Fruit fly (Drosophila melanogaster): Measurements from ENCODE around the gene CG5004.

Gene CG5004

DNA sequence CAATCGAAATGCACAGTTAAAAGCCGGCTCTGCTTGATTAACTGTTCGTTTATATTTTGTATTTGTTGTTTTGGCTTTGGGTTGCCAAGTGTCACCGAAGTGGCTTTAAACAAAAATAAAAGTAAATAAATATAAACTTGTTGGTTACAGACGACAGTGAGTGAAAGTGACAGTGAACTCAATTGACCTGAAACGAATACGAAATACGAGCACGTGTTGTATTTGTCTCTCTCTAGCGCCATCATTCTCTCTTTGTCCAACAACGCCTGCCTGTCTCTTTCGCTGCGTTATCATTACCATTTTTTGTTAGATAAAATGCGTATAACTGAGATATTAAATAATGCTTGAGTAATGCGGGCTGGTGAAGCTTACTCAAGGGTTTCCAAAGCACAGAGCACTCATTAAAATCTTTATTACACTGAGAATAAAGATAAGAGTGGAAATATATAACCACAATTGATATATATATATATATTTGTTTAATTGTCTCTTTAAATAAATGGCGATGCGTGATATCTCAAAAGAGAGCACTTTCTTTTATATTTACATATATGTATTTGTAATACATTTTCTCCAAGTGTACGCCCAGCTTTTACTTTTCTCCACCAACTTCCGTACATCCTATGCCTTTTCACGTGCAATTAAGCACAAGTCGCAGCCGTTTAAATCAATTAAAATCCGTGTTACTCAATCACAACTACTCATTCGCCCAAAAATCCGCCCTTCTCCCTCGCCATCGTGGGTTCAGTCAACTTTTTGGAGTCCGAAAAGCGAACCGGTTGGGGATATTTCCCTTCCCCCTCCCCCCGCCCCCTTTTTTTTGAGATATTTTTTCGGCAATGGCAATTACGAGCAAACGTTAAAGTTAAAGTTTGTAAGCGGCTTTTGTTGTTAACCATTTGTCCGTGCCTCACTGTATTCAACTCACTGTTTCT, 74.1 kb downstream of the CG5004 start (continued):
- no peak for TF ChIP-seq CG17912 (GFP tag; optimal IDR thresholded peaks at IDR 0.05)
- no peak for TF ChIP-seq trh (GFP tag; optimal IDR thresholded peaks at IDR 0.05)
- no peak for TF ChIP-seq CG8281 (tag; optimal IDR thresholded peaks at IDR 0.05)
- peak; percentile 24; the same call in 1 of the 2 replicates for TF ChIP-seq lmd (GFP tag; IDR thresholded peaks at IDR 0.05)
- TF ChIP-seq row (GFP tag; IDR thresholded peaks at IDR 0.05), result peak; percentile 32; the same call in 2 of the 3 replicates
- no peak for TF ChIP-seq ab (GFP tag; optimal IDR thresholded peaks at IDR 0.05)
- TF ChIP-seq GATAe (GFP tag; conservative IDR thresholded peaks at IDR 0.05), result no peak
- no peak for TF ChIP-seq CG12104 (GFP tag; optimal IDR thresholded peaks at IDR 0.05)
- TF ChIP-seq chm (GFP tag; IDR thresholded peaks at IDR 0.05), result no peak
- TF ChIP-seq grau (tag; optimal IDR thresholded peaks at IDR 0.05), result peak; percentile 38
- TF ChIP-seq CG10267 (tag; optimal IDR thresholded peaks at IDR 0.05), result peak; percentile 3
- no peak for TF ChIP-seq CG6689 (GFP tag; IDR thresholded peaks at IDR 0.05)
- TF ChIP-seq CG17328 (GFP tag; IDR thresholded peaks at IDR 0.05), result peak; percentile 38; the same call in 1 of the 2 replicates
- no peak for TF ChIP-seq CG11093 (GFP tag; IDR thresholded peaks at IDR 0.05)
- no peak for TF ChIP-seq stc (GFP tag; IDR thresholded peaks at IDR 0.05)
- no peak for TF ChIP-seq sna (GFP tag; IDR thresholded peaks at IDR 0.05; ENCODE audit: partially characterized antibody)
- no peak for TF ChIP-seq pum (GFP tag; optimal IDR thresholded peaks at IDR 0.05)
- peak; percentile 31; the same call in 1 of the 2 replicates for TF ChIP-seq ranshi (GFP tag; IDR thresholded peaks at IDR 0.05)
- TF ChIP-seq phol (tag; optimal IDR thresholded peaks at IDR 0.05), result peak; percentile 39
- TF ChIP-seq Doc2 (GFP tag; IDR thresholded peaks at IDR 0.05), result no peak
- TF ChIP-seq CG17361 (GFP tag; IDR thresholded peaks at IDR 0.05), result peak; percentile 61; the same call in 2 of the 3 replicates
- TF ChIP-seq BtbVII (GFP tag; optimal IDR thresholded peaks at IDR 0.05), result no peak
- no peak for TF ChIP-seq CG9876 (GFP tag; optimal IDR thresholded peaks at IDR 0.05)
- no peak for TF ChIP-seq tin (GFP tag; optimal IDR thresholded peaks at IDR 0.05)
- TF ChIP-seq croc (GFP tag; conservative IDR thresholded peaks at IDR 0.05), result peak; percentile 24; the same call in 1 of the 3 replicates
- 0 out of 2 replicates have a peak, but pooled peaks have one; percentile 16 for TF ChIP-seq wdn (GFP tag; IDR thresholded peaks at IDR 0.05)
- TF ChIP-seq CG14667 (GFP tag; IDR thresholded peaks at IDR 0.05), result no peak
- no peak for TF ChIP-seq CG12744 (GFP tag; optimal IDR thresholded peaks at IDR 0.05)
- TF ChIP-seq Trl (optimal IDR thresholded peaks at IDR 0.05), result no peak
- TF ChIP-seq Trl (GFP tag; optimal IDR thresholded peaks at IDR 0.05), result no peak
- peak; percentile 37 for TF ChIP-seq CG9727 (GFP tag; optimal IDR thresholded peaks at IDR 0.05)
- peak; percentile 9 for TF ChIP-seq Nf-YC (tag; optimal IDR thresholded peaks at IDR 0.05)
- no peak for TF ChIP-seq CG4404 (GFP tag; IDR thresholded peaks at IDR 0.05)
- no peak for TF ChIP-seq nau (GFP tag; optimal IDR thresholded peaks at IDR 0.05)
- TF ChIP-seq CG3407 (GFP tag; optimal IDR thresholded peaks at IDR 0.05), result no peak
- no peak for TF ChIP-seq CG4328 (GFP tag; optimal IDR thresholded peaks at IDR 0.05)
- TF ChIP-seq Usf (GFP tag; optimal IDR thresholded peaks at IDR 0.05), result no peak
- no peak for TF ChIP-seq p53 (GFP tag; optimal IDR thresholded peaks at IDR 0.05)
- TF ChIP-seq Ets97D (GFP tag; optimal IDR thresholded peaks at IDR 0.05), result no peak
- no peak for TF ChIP-seq Hmr (GFP tag; optimal IDR thresholded peaks at IDR 0.05)
- TF ChIP-seq CG1024 (GFP tag; IDR thresholded peaks at IDR 0.05), result peak; percentile 43; the same call in 1 of the 2 replicates
- no peak for TF ChIP-seq Doc3 (GFP tag; IDR thresholded peaks at IDR 0.05; ENCODE audit: partially characterized antibody)
- TF ChIP-seq Eip74EF (GFP tag; optimal IDR thresholded peaks at IDR 0.05), result no peak
- TF ChIP-seq CG14710 (tag; optimal IDR thresholded peaks at IDR 0.05), result peak; percentile 1
- no peak for TF ChIP-seq corto (GFP tag; optimal IDR thresholded peaks at IDR 0.05)
- TF ChIP-seq CG17385 (GFP tag; optimal IDR thresholded peaks at IDR 0.05), result peak; percentile 3
- peak; percentile 39 for TF ChIP-seq Ssrp (tag; optimal IDR thresholded peaks at IDR 0.05)
- TF ChIP-seq Hmx (GFP tag; optimal IDR thresholded peaks at IDR 0.05), result no peak
- TF ChIP-seq CG7839 (tag; optimal IDR thresholded peaks at IDR 0.05), result peak; percentile 34

Data from whole organism, embryonic.